Fruit fly (Drosophila melanogaster) whole organism, embryonic: ENCODE results near the gene CG15625.

Experiments
- Adf1 ChIP-seq: fragments of 200-800 bp; sonication (Bioruptor generic); IDR thresholded peaks from 2 replicates; pipeline ENCODE4 v1.3.6; 2022; ENCODE audit warnings: missing biosample characterization, missing genetic modification characterization
- Atf3 ChIP-seq: fragments of 200-800 bp; sonication (Bioruptor generic); optimal IDR thresholded peaks from 3 replicates; lab custom pipeline; 2016; ENCODE audit warnings: missing biosample characterization, missing genetic modification characterization
- CG10366 ChIP-seq: fragments of 200-800 bp; sonication (Bioruptor generic); IDR thresholded peaks from 2 replicates; pipeline ENCODE4 v1.3.6; 2022; ENCODE audit warnings: missing biosample characterization, missing genetic modification characterization
- CG10543 ChIP-seq: fragments of 200-800 bp; sonication (Bioruptor generic); optimal IDR thresholded peaks from 3 replicates; lab custom pipeline; 2017; ENCODE audit warnings: missing biosample characterization, mild to moderate bottlenecking, missing genetic modification characterization, moderate library complexity
- CG1233 ChIP-seq: fragments of 200-800 bp; sonication (Bioruptor generic); optimal IDR thresholded peaks from 4 replicates; lab custom pipeline; 2018; ENCODE audit warnings: missing biosample characterization, mild to moderate bottlenecking, missing genetic modification characterization
- CG12659 ChIP-seq: fragments of 200-800 bp; sonication (Bioruptor generic); optimal IDR thresholded peaks from 3 replicates; lab custom pipeline; 2017; ENCODE audit warnings: mild to moderate bottlenecking, missing biosample characterization, missing genetic modification reagents, missing genetic modification characterization
- CG12769 ChIP-seq: fragments of 200-800 bp; sonication (Bioruptor generic); optimal IDR thresholded peaks from 2 replicates; lab custom pipeline; 2019; ENCODE audit warnings: missing biosample characterization, mild to moderate bottlenecking, missing genetic modification characterization, moderate library complexity
- CG13287 ChIP-seq: fragments of 200-800 bp; sonication (Bioruptor generic); IDR thresholded peaks from 2 replicates; pipeline ENCODE4 v1.3.6; 2022; ENCODE audit warnings: missing biosample characterization, missing genetic modification characterization; ENCODE audit not compliant: partially characterized antibody
- CG13296 ChIP-seq: fragments of 200-800 bp; sonication (Bioruptor generic); optimal IDR thresholded peaks from 3 replicates; lab custom pipeline; 2018; ENCODE audit warnings: missing biosample characterization, mild to moderate bottlenecking, missing genetic modification characterization
- CG13424 ChIP-seq: fragments of 200-800 bp; sonication (Bioruptor generic); optimal IDR thresholded peaks from 2 replicates; lab custom pipeline; 2019; ENCODE audit warnings: missing biosample characterization, mild to moderate bottlenecking, missing genetic modification characterization, moderate library complexity
- CG14667 ChIP-seq: fragments of 200-800 bp; sonication (Bioruptor generic); IDR thresholded peaks from 2 replicates; pipeline ENCODE4 v1.3.6; 2022; ENCODE audit warnings: missing biosample characterization, missing genetic modification characterization
- CG15696 ChIP-seq: fragments of 200-800 bp; sonication (Bioruptor generic); optimal IDR thresholded peaks from 2 replicates; lab custom pipeline; 2019; ENCODE audit warnings: missing biosample characterization, mild to moderate bottlenecking, missing genetic modification characterization, moderate library complexity
- CG16863 ChIP-seq: fragments of 200-800 bp; sonication (Bioruptor generic); optimal IDR thresholded peaks from 3 replicates; lab custom pipeline; 2016; ENCODE audit warnings: missing biosample characterization, missing genetic modification characterization
- CG17186 ChIP-seq: fragments of 200-800 bp; sonication (Bioruptor generic); optimal IDR thresholded peaks from 3 replicates; lab custom pipeline; 2017; ENCODE audit warnings: missing biosample characterization, missing genetic modification reagents, missing genetic modification characterization
- CG18619 ChIP-seq: fragments of 200-800 bp; sonication (Bioruptor generic); optimal IDR thresholded peaks from 3 replicates; lab custom pipeline; 2017; ENCODE audit warnings: missing biosample characterization, mild to moderate bottlenecking, missing genetic modification characterization
- CG31365 ChIP-seq: fragments of 200-800 bp; sonication (Bioruptor generic); optimal IDR thresholded peaks from 2 replicates; lab custom pipeline; 2018; ENCODE audit warnings: missing biosample characterization, mild to moderate bottlenecking, missing genetic modification characterization
- CG31441 ChIP-seq: fragments of 200-800 bp; sonication (Bioruptor generic); IDR thresholded peaks from 2 replicates; pipeline ENCODE4 v1.3.6; 2022; ENCODE audit warnings: missing biosample characterization, missing genetic modification characterization
- CG3847 ChIP-seq: fragments of 200-800 bp; sonication (Bioruptor generic); IDR thresholded peaks from 2 replicates; pipeline ENCODE4 v1.3.6; 2022; ENCODE audit warnings: missing biosample characterization, missing genetic modification characterization
- CG4360 ChIP-seq: fragments of 200-800 bp; sonication (Bioruptor generic); IDR thresholded peaks from 2 replicates; pipeline ENCODE4 v1.3.6; 2022; ENCODE audit warnings: missing biosample characterization, missing genetic modification characterization
- CG4617 ChIP-seq: fragments of 200-800 bp; sonication (Bioruptor generic); optimal IDR thresholded peaks from 3 replicates; lab custom pipeline; 2016; ENCODE audit warnings: missing biosample characterization, missing genetic modification characterization, borderline replicate concordance
- CG5245 ChIP-seq: fragments of 200-800 bp; sonication (Bioruptor generic); optimal IDR thresholded peaks from 3 replicates; lab custom pipeline; 2016; ENCODE audit warnings: missing biosample characterization, missing genetic modification characterization
- CG8924 ChIP-seq: fragments of 200-800 bp; optimal IDR thresholded peaks from 3 replicates; lab custom pipeline; 2019; ENCODE audit warnings: missing biosample characterization, mild to moderate bottlenecking, missing genetic modification characterization, moderate library complexity
- CG9215 ChIP-seq: fragments of 200-800 bp; sonication (Bioruptor generic); IDR thresholded peaks from 2 replicates; pipeline ENCODE4 v1.3.6; 2022; ENCODE audit warnings: missing biosample characterization, missing genetic modification characterization
- CG9932 ChIP-seq: fragments of 200-800 bp; sonication (Bioruptor generic); IDR thresholded peaks from 2 replicates; pipeline ENCODE4 v1.3.6; 2022; ENCODE audit warnings: missing biosample characterization, missing genetic modification characterization
- ERR ChIP-seq: fragments of 200-800 bp; sonication (Bioruptor generic); optimal IDR thresholded peaks from 2 replicates; lab custom pipeline; 2016; ENCODE audit warnings: missing biosample characterization, missing genetic modification characterization
- Elba2 ChIP-seq: fragments of 200-800 bp; sonication (Bioruptor generic); optimal IDR thresholded peaks from 3 replicates; lab custom pipeline; 2016; ENCODE audit warnings: missing biosample characterization, missing genetic modification characterization
- Hr78 ChIP-seq, 2 experiments: fragments of 200-800 bp in 1 of 2; fragments of >200 bp in 1 of 2; sonication (Bioruptor generic) in 1 of 2; optimal IDR thresholded peaks; 2 replicates each; lab custom pipeline; 2017 to 2019; ENCODE audit warnings: missing biosample characterization in 2 of 2, missing genetic modification characterization in 2 of 2, mild to moderate bottlenecking in 1 of 2, moderate library complexity in 1 of 2
- Six4 ChIP-seq: fragments of 200-800 bp; sonication (Bioruptor generic); optimal IDR thresholded peaks from 2 replicates; lab custom pipeline; 2016; ENCODE audit warnings: missing biosample characterization, missing genetic modification characterization
- al ChIP-seq: fragments of 200-800 bp; sonication (Bioruptor generic); IDR thresholded peaks from 2 replicates; pipeline ENCODE4 v1.3.6; 2022; ENCODE audit warnings: missing biosample characterization, missing genetic modification characterization
- ara ChIP-seq: fragments of 200-800 bp; sonication (Bioruptor generic); IDR thresholded peaks from 2 replicates; pipeline ENCODE4 v1.3.6; 2022; ENCODE audit warnings: missing biosample characterization, missing genetic modification characterization
- chinmo ChIP-seq: fragments of 200-800 bp; sonication (Bioruptor generic); IDR thresholded peaks from 4 replicates; pipeline ENCODE4 v1.3.6; 2022; ENCODE audit warnings: missing biosample characterization, missing genetic modification characterization; ENCODE audit not compliant: partially characterized antibody
- chn ChIP-seq: fragments of 200-800 bp; sonication (Bioruptor generic); optimal IDR thresholded peaks from 2 replicates; lab custom pipeline; 2016; ENCODE audit warnings: missing biosample characterization, missing genetic modification characterization
- crc ChIP-seq: fragments of 200-800 bp; sonication (Bioruptor generic); optimal IDR thresholded peaks from 2 replicates; lab custom pipeline; 2016; ENCODE audit warnings: missing biosample characterization, missing genetic modification characterization
- en ChIP-seq: fragments of 200-800 bp; sonication (Bioruptor generic); optimal IDR thresholded peaks from 2 replicates; lab custom pipeline; 2016; ENCODE audit warnings: missing biosample characterization, missing genetic modification characterization
- eyg ChIP-seq: fragments of 200-800 bp; sonication (Bioruptor generic); optimal IDR thresholded peaks from 3 replicates; lab custom pipeline; 2016; ENCODE audit warnings: missing biosample characterization, missing genetic modification characterization
- fd96Cb ChIP-seq: fragments of 200-800 bp; sonication (Bioruptor generic); optimal IDR thresholded peaks from 2 replicates; lab custom pipeline; 2018; ENCODE audit warnings: missing biosample characterization, mild to moderate bottlenecking, missing genetic modification characterization, moderate library complexity
- gce ChIP-seq: fragments of 200-800 bp; sonication (Bioruptor generic); IDR thresholded peaks from 3 replicates; pipeline ENCODE4 v1.3.6; 2022; ENCODE audit warnings: missing biosample characterization, missing genetic modification characterization
- inv ChIP-seq: fragments of 200-800 bp; sonication (Bioruptor generic); IDR thresholded peaks from 2 replicates; pipeline ENCODE4 v1.3.6; 2022; ENCODE audit warnings: missing biosample characterization, missing genetic modification characterization; ENCODE audit not compliant: partially characterized antibody
- ken ChIP-seq: fragments of 200-800 bp; sonication (Bioruptor generic); IDR thresholded peaks from 3 replicates; pipeline ENCODE4 v1.3.6; 2022; ENCODE audit warnings: missing biosample characterization, missing genetic modification characterization
- maf-S ChIP-seq: fragments of 200-800 bp; sonication (Bioruptor generic); optimal IDR thresholded peaks from 2 replicates; lab custom pipeline; 2016; ENCODE audit warnings: missing biosample characterization, missing genetic modification characterization
- otp ChIP-seq: fragments of 200-800 bp; sonication (Bioruptor generic); IDR thresholded peaks from 3 replicates; pipeline ENCODE4, ENCODE4 v1.3.6; 2022; ENCODE audit warnings: missing biosample characterization, missing genetic modification characterization
- pita ChIP-seq: fragments of 200-800 bp; sonication (Bioruptor generic); optimal IDR thresholded peaks from 2 replicates; lab custom pipeline; 2017; ENCODE audit warnings: missing biosample characterization, mild to moderate bottlenecking, missing genetic modification characterization
- prd ChIP-seq, 3 experiments: fragments of >200 bp in 2 of 3; fragments of 200-800 bp in 1 of 3; sonication (Bioruptor generic) in 1 of 3; optimal IDR thresholded peaks in 2 of 3; IDR thresholded peaks in 1 of 3; 2 replicates in 2 of 3; 3 replicates in 1 of 3; pipeline versions ENCODE4 v1.3.6 to Lab custom; 2017 to 2022; ENCODE audit warnings: missing biosample characterization in 1 of 3, missing genetic modification characterization in 1 of 3
- ranshi ChIP-seq: fragments of 200-800 bp; sonication (Bioruptor generic); IDR thresholded peaks from 2 replicates; pipeline ENCODE4 v1.3.6; 2022; ENCODE audit warnings: missing biosample characterization, missing genetic modification characterization
- sc ChIP-seq, 3 experiments: fragments of >200 bp in 2 of 3; fragments of 200-800 bp in 1 of 3; sonication (Bioruptor generic) in 1 of 3; optimal IDR thresholded peaks; 2 replicates in 2 of 3; 3 replicates in 1 of 3; lab custom pipeline; 2017; ENCODE audit warnings: mild to moderate bottlenecking in 1 of 3, missing biosample characterization in 1 of 3, missing genetic modification characterization in 1 of 3, missing genetic modification reagents in 1 of 3
- sr ChIP-seq: fragments of 200-800 bp; sonication (Bioruptor generic); IDR thresholded peaks from 3 replicates; pipeline ENCODE4 v1.3.6; 2022; ENCODE audit warnings: missing biosample characterization, missing genetic modification characterization
- sug ChIP-seq: fragments of 200-800 bp; optimal IDR thresholded peaks from 2 replicates; lab custom pipeline; 2019; ENCODE audit warnings: missing biosample characterization, mild to moderate bottlenecking, missing genetic modification characterization, moderate library complexity
- tna ChIP-seq: fragments of 200-800 bp; sonication (Bioruptor generic); IDR thresholded peaks from 2 replicates; pipeline ENCODE4 v1.3.6; 2022; ENCODE audit warnings: missing biosample characterization, missing genetic modification characterization; ENCODE audit not compliant: partially characterized antibody

CG15625 gene

DNA sequence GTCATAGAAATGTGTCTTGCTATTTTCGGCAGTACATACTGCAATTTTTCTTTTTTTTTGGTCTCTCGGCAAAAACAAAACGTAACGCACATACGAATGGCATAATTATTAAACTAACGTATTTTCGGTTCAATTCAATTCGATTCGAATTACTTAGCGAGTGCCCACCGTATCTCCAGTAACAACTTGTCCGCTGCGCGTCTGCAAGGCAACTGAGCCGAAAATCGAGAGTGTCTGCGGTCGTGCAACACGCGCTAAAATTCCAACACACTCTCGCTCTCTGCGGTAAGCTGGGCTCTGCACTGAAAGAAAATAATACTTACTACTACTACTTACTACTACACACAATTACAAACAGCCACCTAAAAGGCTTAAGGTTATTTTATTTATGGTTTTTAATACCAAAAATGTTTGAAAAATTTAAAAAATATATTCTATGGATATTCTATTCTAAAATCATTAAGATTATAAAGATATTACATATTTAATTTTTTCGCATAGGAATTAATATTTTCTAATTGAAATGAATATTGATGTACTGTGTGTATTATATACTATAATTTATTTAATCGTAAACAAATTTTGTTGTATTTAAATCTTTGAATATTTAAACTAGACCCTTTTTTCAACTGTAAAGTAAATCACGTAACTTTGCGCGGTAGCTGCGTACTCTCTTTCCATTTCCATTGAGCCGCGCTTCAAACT is 16.9 kb downstream of the CG15625 start, which contains the start of gene snsl (continued):
- TF ChIP-seq ranshi (GFP tag; lab: Robert Waterston, UW) (no peak), Hr78 (GFP tag; optimal IDR thresholded peaks at IDR 0.05; lab: Kevin White, UChicago) (peak in 1 of 2 experiments; percentile 58), CG18619 (GFP tag; lab: Kevin White, UChicago) (peak; percentile 65), inv (GFP tag; lab: Robert Waterston, UW) (no peak), pita (GFP tag; lab: Kevin White, UChicago) (no peak), CG5245 (GFP tag; lab: Kevin White, UChicago) (peak; percentile 8), sr (GFP tag; lab: Robert Waterston, UW) (no peak), maf-S (no peak), CG31365 (tag; lab: Kevin White, UChicago) (no peak), sug (tag; lab: Kevin White, UChicago) (peak; percentile 57), al (GFP tag; lab: Robert Waterston, UW) (no peak), Elba2 (GFP tag; lab: Kevin White, UChicago) (no peak), chn (GFP tag; lab: Kevin White, UChicago) (no peak), ara (no peak), Adf1 (no peak), CG1233 (peak; percentile 16), CG4617 (GFP tag; lab: Kevin White, UChicago) (no peak), chinmo (GFP tag; lab: Robert Waterston, UW) (no peak), gce (GFP tag; lab: Robert Waterston, UW) (no peak), sc (optimal IDR thresholded peaks at IDR 0.05; lab: Kevin White, UChicago) (no peak), sc (GFP tag; optimal IDR thresholded peaks at IDR 0.05; lab: Kevin White, UChicago) (no peak), CG13296 (GFP tag; lab: Kevin White, UChicago) (peak; percentile 78), Six4 (GFP tag; lab: Kevin White, UChicago) (peak; percentile 35), CG10543 (GFP tag; lab: Kevin White, UChicago) (no peak), CG16863 (no peak), CG31441 (GFP tag; lab: Robert Waterston, UW) (peak; percentile 84), CG9215 (GFP tag; lab: Robert Waterston, UW) (no peak), CG12659 (peak; percentile 77), Atf3 (no peak), ERR (no peak), prd (optimal IDR thresholded peaks at IDR 0.05; lab: Kevin White, UChicago) (no peak), prd (GFP tag; IDR thresholded peaks at IDR 0.05; lab: Robert Waterston, UW) (no peak; the same call in 2 of the 3 replicates), CG13287 (GFP tag; lab: Robert Waterston, UW) (no peak), en (no peak), CG4360 (GFP tag; lab: Robert Waterston, UW) (no peak), fd96Cb (tag; lab: Kevin White, UChicago) (peak; percentile 54), crc (no peak), otp (GFP tag; lab: Robert Waterston, UW) (0 out of 3 replicates have a peak, but pooled peaks have one; percentile 39), CG13424 (tag; lab: Kevin White, UChicago) (peak; percentile 88), CG15696 (tag; lab: Kevin White, UChicago) (peak; percentile 10), eyg (GFP tag; lab: Kevin White, UChicago) (no peak), tna (GFP tag; lab: Robert Waterston, UW) (no peak), CG3847 (GFP tag; lab: Robert Waterston, UW) (no peak), ken (GFP tag; lab: Robert Waterston, UW) (peak; percentile 56; the same call in 1 of the 3 replicates), CG10366 (GFP tag; lab: Robert Waterston, UW) (peak; percentile 18; the same call in 1 of the 2 replicates), CG9932 (GFP tag; lab: Robert Waterston, UW) (no peak), CG8924 (peak; percentile 87), CG14667 (no peak), CG17186 (GFP tag; lab: Kevin White, UChicago) (no peak), CG12769 (tag; lab: Kevin White, UChicago) (no peak)
